Worm (Caenorhabditis elegans) whole organism, early embryonic: Measurements from ENCODE around the gene fubl-3.

Experiments
- B0310.2 ChIP-seq: sonication (generic microtip); optimal IDR thresholded peaks from 2 replicates; lab custom pipeline; 2016; ENCODE audit warnings: mild to moderate bottlenecking, missing genetic modification characterization, missing compliant biosample characterization
- F13C5.2 ChIP-seq: sonication (generic microtip); optimal IDR thresholded peaks from 2 replicates; lab custom pipeline; 2017; ENCODE audit warnings: mild to moderate bottlenecking, missing genetic modification characterization, inconsistent platforms, missing compliant biosample characterization
- aly-1 ChIP-seq: sonication (generic microtip); optimal IDR thresholded peaks from 2 replicates; lab custom pipeline; 2016; ENCODE audit warnings: missing genetic modification characterization, missing compliant biosample characterization
- ama-1 ChIP-seq: fragments of 150-350 bp; optimal IDR thresholded peaks from 2 replicates; lab custom pipeline; 2014
- ceh-13 ChIP-seq: fragments of 200-800 bp; sonication (Bioruptor generic); optimal IDR thresholded peaks from 2 replicates; lab custom pipeline; 2018; ENCODE audit warnings: mild to moderate bottlenecking, missing genetic modification characterization, missing compliant biosample characterization
- ceh-36 ChIP-seq: sonication (generic microtip); optimal IDR thresholded peaks from 2 replicates; lab custom pipeline; 2016; ENCODE audit warnings: missing genetic modification characterization, inconsistent platforms, missing compliant biosample characterization
- ets-7 ChIP-seq: sonication (generic microtip); optimal IDR thresholded peaks from 2 replicates; lab custom pipeline; 2016; ENCODE audit warnings: missing genotype, missing genetic modification characterization, missing compliant biosample characterization
- flt-1 ChIP-seq: fragments of 200-800 bp; sonication (Bioruptor generic); IDR thresholded peaks from 2 replicates; pipeline ENCODE4 v1.3.6; 2022; ENCODE audit warnings: missing genetic modification characterization, missing compliant biosample characterization
- hmbx-1 ChIP-seq: sonication (generic microtip); optimal IDR thresholded peaks from 2 replicates; lab custom pipeline; 2016; ENCODE audit warnings: mild to moderate bottlenecking, missing genetic modification characterization, missing compliant biosample characterization
- hmg-4 ChIP-seq: fragments of 200-800 bp; sonication (Bioruptor generic); optimal IDR thresholded peaks from 2 replicates; lab custom pipeline; 2018; ENCODE audit warnings: mild to moderate bottlenecking, missing genetic modification characterization, missing compliant biosample characterization
- hnd-1 ChIP-seq: sonication (generic microtip); optimal IDR thresholded peaks from 2 replicates; lab custom pipeline; 2016; ENCODE audit warnings: missing genetic modification characterization, missing compliant biosample characterization
- pes-1 ChIP-seq: fragments of 200-800 bp; sonication (Bioruptor generic); IDR thresholded peaks from 2 replicates; pipeline ENCODE4 v1.3.6; 2022; ENCODE audit warnings: missing genetic modification reagents, missing genetic modification characterization, missing compliant biosample characterization
- scrt-1 ChIP-seq: fragments of 200-800 bp; sonication (Bioruptor generic); IDR thresholded peaks from 2 replicates; pipeline ENCODE4 v1.3.6; 2022; ENCODE audit warnings: missing genetic modification characterization, missing compliant biosample characterization
- sea-1 ChIP-seq: fragments of 200-800 bp; sonication (Bioruptor generic); conservative IDR thresholded peaks from 2 replicates; pipeline ENCODE4 v1.3.6; 2022; ENCODE audit warnings: missing genetic modification characterization, missing compliant biosample characterization
- tbx-11 ChIP-seq: fragments of 200-800 bp; sonication (Bioruptor generic); IDR thresholded peaks from 2 replicates; pipeline ENCODE4 v1.3.6; 2022; ENCODE audit warnings: missing genetic modification characterization, missing compliant biosample characterization
- tbx-37 ChIP-seq: fragments of 200-800 bp; sonication (Bioruptor generic); conservative IDR thresholded peaks from 2 replicates; pipeline ENCODE4 v1.3.6; 2022; ENCODE audit warnings: missing genetic modification reagents, missing genetic modification characterization, missing compliant biosample characterization
- tra-4 ChIP-seq: sonication (generic microtip); optimal IDR thresholded peaks from 2 replicates; lab custom pipeline; 2017; ENCODE audit warnings: missing genetic modification characterization, missing compliant biosample characterization

fubl-3 gene

DNA sequence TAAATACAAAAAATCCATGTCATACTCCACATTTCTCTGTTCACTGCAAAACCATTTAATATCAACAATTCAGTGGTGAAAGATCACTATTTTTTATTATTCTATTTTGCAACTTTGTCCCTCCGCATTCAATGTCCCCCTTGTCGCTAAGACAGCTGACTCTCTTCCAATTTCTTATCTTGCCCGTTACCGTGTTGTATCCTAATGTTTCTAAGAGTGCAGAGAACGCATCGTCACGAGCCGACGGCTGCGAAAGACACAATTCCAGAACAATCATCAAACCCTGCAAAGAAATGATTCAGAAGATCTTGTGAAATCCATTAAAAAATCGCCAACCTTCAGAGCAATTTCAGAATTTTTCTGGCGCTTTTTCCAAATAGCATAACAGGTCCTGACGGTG, 38.7 kb downstream of the fubl-3 start:
- TF ChIP-seq B0310.2 (no peak), aly-1 (tag; lab: Kevin White, UChicago) (no peak), tbx-37 (GFP tag; lab: Robert Waterston, UW) (no peak)

DNA sequence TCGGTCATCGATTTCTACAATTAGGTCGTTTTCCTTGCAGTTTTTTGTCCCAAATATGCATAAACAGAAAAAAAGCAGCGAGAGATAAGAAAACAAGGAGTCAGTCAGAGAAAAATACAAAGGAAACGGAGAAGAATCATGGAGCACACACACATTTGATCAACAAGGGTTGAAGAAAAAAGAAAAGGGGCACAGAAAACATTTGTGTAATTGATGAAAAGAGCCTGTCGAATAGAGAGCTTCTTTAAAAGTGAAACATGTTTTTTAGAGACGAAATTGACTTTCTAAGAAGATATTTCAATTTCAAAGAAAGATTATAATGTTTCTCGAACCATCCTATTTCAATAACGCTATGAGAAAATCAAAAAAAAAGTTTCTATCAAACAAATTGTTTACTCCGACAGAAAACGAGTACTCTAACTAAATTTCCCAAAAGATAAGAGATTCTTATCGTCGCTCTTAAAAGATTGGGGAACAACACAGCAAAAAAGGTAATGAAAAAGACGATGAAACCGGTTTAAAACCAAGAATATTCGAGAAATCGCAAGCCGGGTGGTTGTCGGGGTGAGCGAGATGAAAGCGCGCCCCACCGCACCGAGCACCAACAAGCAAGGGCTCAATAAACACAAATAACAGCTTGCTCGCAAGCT, 40.4 kb downstream of the fubl-3 start, which contains the start of gene tps-1:
Gene tps-1, minus strand, starts transcription at position 14 of the 650 bp plus-strand sequence.
- TF ChIP-seq B0310.2: no peak
- no peak for TF ChIP-seq scrt-1 (GFP tag; lab: Robert Waterston, UW)
- TF ChIP-seq F13C5.2 (tag; lab: Kevin White, UChicago): no peak
- TF ChIP-seq tbx-11 (GFP tag; lab: Robert Waterston, UW): no peak
- no peak for TF ChIP-seq pes-1 (GFP tag; lab: Robert Waterston, UW)
- TF ChIP-seq ceh-36 (tag; lab: Kevin White, UChicago): no peak
- TF ChIP-seq ets-7 (tag; lab: Kevin White, UChicago): no peak
- TF ChIP-seq ama-1 (lab: Kevin White, UChicago): no peak
- no peak for TF ChIP-seq aly-1 (tag; lab: Kevin White, UChicago)
- TF ChIP-seq hmbx-1: no peak
- TF ChIP-seq hnd-1 (tag; lab: Kevin White, UChicago): no peak
- TF ChIP-seq hmg-4 (GFP tag; lab: Kevin White, UChicago): no peak
- TF ChIP-seq flt-1 (GFP tag; lab: Robert Waterston, UW): no peak

DNA sequence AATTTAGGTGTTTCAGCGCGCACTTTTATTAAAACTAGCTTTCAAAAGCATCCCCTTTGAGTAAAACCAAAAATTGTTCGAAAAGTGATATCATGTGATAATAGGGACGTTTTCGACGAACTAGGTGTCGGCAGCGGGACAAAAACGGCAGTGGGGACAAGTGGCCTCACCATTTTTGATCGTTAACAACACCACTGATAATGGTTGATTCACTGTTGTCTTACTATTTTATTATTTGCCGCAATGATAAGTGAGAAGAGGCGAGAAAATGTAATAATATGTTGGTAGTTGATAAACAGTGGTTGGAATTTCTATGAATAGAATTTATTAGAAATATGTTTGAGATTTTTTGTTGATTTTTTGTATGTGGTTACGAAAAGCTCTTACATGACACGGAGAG, 41.7 kb downstream of the fubl-3 start:
- no peak for TF ChIP-seq ets-7 (tag; lab: Kevin White, UChicago)
- no peak for TF ChIP-seq pes-1 (GFP tag; lab: Robert Waterston, UW)
- TF ChIP-seq sea-1 (GFP tag; lab: Robert Waterston, UW): no peak

DNA sequence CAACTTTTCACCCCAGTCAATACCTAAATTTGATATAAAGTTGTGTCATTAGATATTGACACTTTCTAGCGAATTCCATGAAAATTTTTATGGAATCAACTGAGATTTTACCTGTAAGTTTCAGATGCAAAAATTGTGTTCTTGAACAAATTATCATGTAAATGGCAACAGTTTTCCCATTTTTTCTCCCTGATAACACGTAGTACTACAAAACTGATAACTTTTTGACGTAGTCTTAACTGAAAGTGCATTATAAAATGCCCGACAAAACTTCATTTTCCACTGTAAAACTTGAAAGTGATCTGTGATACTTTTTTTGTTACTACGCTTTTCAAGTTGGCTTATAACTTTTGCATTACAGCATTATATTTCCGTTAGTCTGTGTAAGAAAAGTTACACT, 44.4 kb downstream of the fubl-3 start:
- TF ChIP-seq tbx-11 (GFP tag; lab: Robert Waterston, UW) (no peak), ceh-13 (GFP tag; lab: Kevin White, UChicago) (no peak), B0310.2 (no peak), tbx-37 (GFP tag; lab: Robert Waterston, UW) (no peak), sea-1 (GFP tag; lab: Robert Waterston, UW) (no peak), ets-7 (tag; lab: Kevin White, UChicago) (no peak), hmbx-1 (no peak), tra-4 (no peak), ceh-36 (tag; lab: Kevin White, UChicago) (no peak), pes-1 (GFP tag; lab: Robert Waterston, UW) (no peak), aly-1 (tag; lab: Kevin White, UChicago) (no peak), hnd-1 (tag; lab: Kevin White, UChicago) (no peak), hmg-4 (GFP tag; lab: Kevin White, UChicago) (no peak), ama-1 (lab: Kevin White, UChicago) (no peak), flt-1 (GFP tag; lab: Robert Waterston, UW) (no peak), F13C5.2 (tag; lab: Kevin White, UChicago) (no peak), scrt-1 (GFP tag; lab: Robert Waterston, UW) (no peak)

DNA sequence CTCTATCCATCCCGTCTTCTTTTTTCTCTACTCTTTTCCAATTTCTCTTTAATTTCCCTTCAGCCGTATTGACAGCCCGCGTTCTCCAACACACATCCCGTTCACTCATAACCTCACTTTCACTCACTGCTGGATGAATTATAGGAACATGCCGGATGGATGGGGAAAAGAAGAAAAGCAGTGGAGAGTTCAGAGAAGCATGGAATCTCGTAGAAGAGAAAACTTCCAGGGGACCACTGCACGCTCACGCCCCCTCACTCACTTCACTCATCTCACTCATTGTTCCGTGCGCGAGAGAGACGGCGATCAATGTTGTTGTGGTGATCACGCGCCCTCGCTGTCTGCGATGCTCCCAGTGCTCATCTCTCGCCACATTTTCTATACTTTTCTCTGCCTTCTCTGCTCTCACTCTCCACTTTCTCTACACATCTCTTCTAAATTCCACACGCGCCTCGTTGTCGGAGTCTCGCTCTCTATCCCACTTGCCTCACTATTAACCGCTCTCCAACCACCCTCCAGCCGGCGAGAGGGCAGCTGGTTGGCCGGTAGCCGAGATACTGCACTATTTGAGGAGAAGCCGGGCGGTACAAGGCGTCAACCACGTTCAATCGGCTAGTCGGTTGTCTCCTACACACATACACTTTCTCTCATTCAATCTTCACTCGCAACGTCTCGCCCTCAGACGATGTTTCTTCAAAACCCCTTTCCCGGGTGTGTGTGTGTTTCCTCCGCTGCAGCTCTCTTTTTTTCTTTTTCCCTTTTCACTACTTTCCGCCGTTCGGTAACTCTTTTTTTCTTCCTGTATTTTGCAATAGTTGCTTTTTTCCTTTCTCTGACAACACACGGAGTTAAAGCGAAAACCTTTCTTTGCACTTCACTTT, 45.7 kb downstream of the fubl-3 start:
- TF ChIP-seq aly-1 (tag; lab: Kevin White, UChicago) (peak; percentile 67), pes-1 (GFP tag; lab: Robert Waterston, UW) (0 out of 2 replicates have a peak, but pooled peaks have one; percentile 34), hmg-4 (GFP tag; lab: Kevin White, UChicago) (peak; percentile 67), ets-7 (tag; lab: Kevin White, UChicago) (no peak), scrt-1 (GFP tag; lab: Robert Waterston, UW) (no peak), F13C5.2 (tag; lab: Kevin White, UChicago) (peak; percentile 50)

- no peak for TF ChIP-seq tra-4
- no peak for TF ChIP-seq hmbx-1
- no peak for TF ChIP-seq tbx-11 (GFP tag; lab: Robert Waterston, UW)
- TF ChIP-seq F13C5.2 (tag; lab: Kevin White, UChicago): no peak
- TF ChIP-seq aly-1 (tag; lab: Kevin White, UChicago): no peak
- no peak for TF ChIP-seq pes-1 (GFP tag; lab: Robert Waterston, UW)
Measured at ce11 chrX:17481892-17482515, 47.8 kb downstream of the fubl-3 start.

- no peak for TF ChIP-seq tbx-37 (GFP tag; lab: Robert Waterston, UW)
- TF ChIP-seq ceh-36 (tag; lab: Kevin White, UChicago): no peak
- TF ChIP-seq ets-7 (tag; lab: Kevin White, UChicago): no peak
- no peak for TF ChIP-seq tbx-11 (GFP tag; lab: Robert Waterston, UW)
- TF ChIP-seq hnd-1 (tag; lab: Kevin White, UChicago): no peak
- TF ChIP-seq aly-1 (tag; lab: Kevin White, UChicago): no peak
- no peak for TF ChIP-seq tra-4
Measured at ce11 chrX:17486735-17487134, 52.5 kb downstream of the fubl-3 start, which contains the start of gene npr-24. Gene npr-24, minus strand, starts transcription at chrX:17486835.
